Worm (Caenorhabditis elegans) whole organism, late embryonic: ENCODE measurements around the gene comt-4.

Experiments
- C08G9.2 ChIP-seq: sonication (generic microtip); optimal IDR thresholded peaks from 2 replicates; lab custom pipeline; 2016; ENCODE audit warnings: mild to moderate bottlenecking, missing genetic modification characterization, moderate library complexity, missing compliant biosample characterization
- C38D4.7 ChIP-seq: fragments of 200-800 bp; sonication (Bioruptor generic); optimal IDR thresholded peaks from 2 replicates; lab custom pipeline; 2018; ENCODE audit warnings: mild to moderate bottlenecking, missing genetic modification characterization, moderate library complexity, missing compliant biosample characterization
- K02D7.2 ChIP-seq: sonication (generic microtip); optimal IDR thresholded peaks from 2 replicates; lab custom pipeline; 2017; ENCODE audit warnings: mild to moderate bottlenecking, missing genetic modification characterization, missing compliant biosample characterization
- ahr-1 ChIP-seq: sonication (generic microtip); optimal IDR thresholded peaks from 2 replicates; lab custom pipeline; 2016; ENCODE audit warnings: missing genetic modification characterization, missing compliant biosample characterization
- ama-1 ChIP-seq: fragments of 150-350 bp; optimal IDR thresholded peaks from 2 replicates; lab custom pipeline; 2014
- ceh-14 ChIP-seq: sonication (generic microtip); optimal IDR thresholded peaks from 2 replicates; lab custom pipeline; 2016; ENCODE audit warnings: missing genotype, missing genetic modification characterization, missing compliant biosample characterization
- ceh-18 ChIP-seq: sonication (generic microtip); optimal IDR thresholded peaks from 2 replicates; lab custom pipeline; 2016; ENCODE audit warnings: missing genetic modification characterization, missing compliant biosample characterization
- ceh-30 ChIP-seq: fragments of 150-350 bp; optimal IDR thresholded peaks from 2 replicates; lab custom pipeline; 2014; ENCODE audit warnings: missing biosample characterization, missing genetic modification characterization
- ceh-31 ChIP-seq: sonication (generic microtip); optimal IDR thresholded peaks from 2 replicates; lab custom pipeline; 2016; ENCODE audit warnings: missing genetic modification characterization, missing compliant biosample characterization
- ceh-45 ChIP-seq: fragments of 200-800 bp; sonication (Bioruptor generic); IDR thresholded peaks from 2 replicates; pipeline ENCODE4 v1.3.6; 2022; ENCODE audit warnings: missing genetic modification reagents, missing genetic modification characterization, missing compliant biosample characterization
- ceh-6 ChIP-seq: fragments of 200-800 bp; sonication (Bioruptor generic); optimal IDR thresholded peaks from 2 replicates; lab custom pipeline; 2018; ENCODE audit warnings: mild to moderate bottlenecking, missing genetic modification characterization, missing compliant biosample characterization
- dmd-4 ChIP-seq: sonication (generic microtip); optimal IDR thresholded peaks from 2 replicates; lab custom pipeline; 2016; ENCODE audit warnings: borderline replicate concordance, missing genetic modification characterization, missing compliant biosample characterization
- eyg-1 ChIP-seq: sonication (generic microtip); optimal IDR thresholded peaks from 2 replicates; lab custom pipeline; 2016; ENCODE audit warnings: missing genotype, missing genetic modification characterization, missing compliant biosample characterization
- fax-1 ChIP-seq: sonication (generic microtip); optimal IDR thresholded peaks from 2 replicates; lab custom pipeline; 2016; ENCODE audit warnings: missing genotype, missing genetic modification characterization, missing compliant biosample characterization
- gmeb-2 ChIP-seq: sonication (generic microtip); optimal IDR thresholded peaks from 2 replicates; lab custom pipeline; 2016; ENCODE audit warnings: missing genetic modification characterization, inconsistent platforms, missing compliant biosample characterization
- hlh-6 ChIP-seq: sonication (generic microtip); optimal IDR thresholded peaks from 2 replicates; lab custom pipeline; 2016; ENCODE audit warnings: missing genotype, missing genetic modification characterization, missing compliant biosample characterization
- hlh-8 ChIP-seq: sonication (generic microtip); optimal IDR thresholded peaks from 2 replicates; lab custom pipeline; 2016; ENCODE audit warnings: missing genotype, missing genetic modification characterization, missing compliant biosample characterization
- lim-6 ChIP-seq: sonication (generic microtip); optimal IDR thresholded peaks from 2 replicates; lab custom pipeline; 2016; ENCODE audit warnings: missing genetic modification characterization, missing compliant biosample characterization
- madf-2 ChIP-seq: sonication (generic microtip); optimal IDR thresholded peaks from 2 replicates; lab custom pipeline; 2017; ENCODE audit warnings: missing genetic modification characterization, missing compliant biosample characterization
- mec-3 ChIP-seq: sonication (generic microtip); optimal IDR thresholded peaks from 2 replicates; lab custom pipeline; 2016; ENCODE audit warnings: borderline replicate concordance, missing genetic modification characterization, missing compliant biosample characterization
- nfya-1 ChIP-seq: sonication (generic microtip); optimal IDR thresholded peaks from 2 replicates; lab custom pipeline; 2017; ENCODE audit warnings: missing genetic modification characterization, mild to moderate bottlenecking, missing compliant biosample characterization, antibody characterized with exemption, moderate library complexity
- npax-4 ChIP-seq: sonication (generic microtip); optimal IDR thresholded peaks from 2 replicates; lab custom pipeline; 2016; ENCODE audit warnings: missing genetic modification characterization, missing compliant biosample characterization
- odd-2 ChIP-seq: sonication (generic microtip); optimal IDR thresholded peaks from 2 replicates; lab custom pipeline; 2017; ENCODE audit warnings: antibody characterized with exemption, mild to moderate bottlenecking, missing genetic modification characterization, missing compliant biosample characterization
- pag-3 ChIP-seq: sonication (generic microtip); optimal IDR thresholded peaks from 2 replicates; lab custom pipeline; 2016; ENCODE audit warnings: missing compliant biosample characterization, missing genetic modification characterization, borderline replicate concordance
- pax-1 ChIP-seq: fragments of 150-350 bp; optimal IDR thresholded peaks from 2 replicates; lab custom pipeline; 2014; ENCODE audit warnings: missing biosample characterization, missing genetic modification characterization
- pha-2 ChIP-seq: sonication (generic microtip); optimal IDR thresholded peaks from 2 replicates; lab custom pipeline; 2017; ENCODE audit warnings: mild to moderate bottlenecking, missing genetic modification characterization, missing compliant biosample characterization
- pqm-1 ChIP-seq: sonication (generic microtip); optimal IDR thresholded peaks from 2 replicates; lab custom pipeline; 2016; ENCODE audit warnings: missing genetic modification characterization, missing compliant biosample characterization
- pros-1 ChIP-seq: fragments of 150-350 bp; optimal IDR thresholded peaks from 2 replicates; lab custom pipeline; 2014; ENCODE audit warnings: missing biosample characterization, missing genetic modification reagents, missing genetic modification characterization
- rnt-1 ChIP-seq: sonication (generic microtip); optimal IDR thresholded peaks from 2 replicates; lab custom pipeline; 2016; ENCODE audit warnings: missing genetic modification characterization, missing compliant biosample characterization
- sox-2 ChIP-seq: fragments of 200-800 bp; sonication (Bioruptor generic); IDR thresholded peaks from 2 replicates; pipeline ENCODE4 v1.3.6; 2022; ENCODE audit warnings: missing genetic modification reagents, missing genetic modification characterization, missing compliant biosample characterization
- sox-4 ChIP-seq: sonication (generic microtip); optimal IDR thresholded peaks from 2 replicates; lab custom pipeline; 2017; ENCODE audit warnings: mild to moderate bottlenecking, missing genetic modification characterization, inconsistent platforms, missing compliant biosample characterization
- tbx-2 ChIP-seq: sonication (generic microtip); optimal IDR thresholded peaks from 2 replicates; lab custom pipeline; 2016; ENCODE audit warnings: missing genetic modification characterization, missing compliant biosample characterization
- ttx-3 ChIP-seq: sonication (generic microtip); optimal IDR thresholded peaks from 2 replicates; lab custom pipeline; 2016; ENCODE audit warnings: missing genetic modification reagents, missing genetic modification characterization, missing compliant biosample characterization
- unc-3 ChIP-seq, 2 experiments: fragments of 200-800 bp in 1 of 2; sonication (Bioruptor generic) in 1 of 2; sonication (generic microtip) in 1 of 2; conservative IDR thresholded peaks in 1 of 2; optimal IDR thresholded peaks in 1 of 2; 2 replicates each; pipeline versions ENCODE4 v1.3.6 to Lab custom; 2016 to 2022; ENCODE audit warnings: missing compliant biosample characterization in 2 of 2, missing genetic modification characterization in 2 of 2, missing genetic modification reagents in 1 of 2
- unc-55 ChIP-seq: sonication (generic microtip); optimal IDR thresholded peaks from 2 replicates; lab custom pipeline; 2017; ENCODE audit warnings: missing biosample characterization, missing genetic modification reagents, missing genetic modification characterization
- unc-86 ChIP-seq: sonication (generic microtip); optimal IDR thresholded peaks from 2 replicates; lab custom pipeline; 2016; ENCODE audit warnings: missing genetic modification characterization, missing compliant biosample characterization
- ztf-16 ChIP-seq: sonication (generic microtip); optimal IDR thresholded peaks from 2 replicates; lab custom pipeline; 2017; ENCODE audit warnings: missing genetic modification characterization, missing compliant biosample characterization

comt-4 gene

ce11 chrV:2050136-2050535 is at the start of gene comt-4:
TSS of gene comt-4 (minus strand) at chrV:2050185.
- TF ChIP-seq unc-55 (GFP tag; lab: Kevin White, UChicago) (no peak), npax-4 (tag; lab: Kevin White, UChicago) (no peak), ceh-6 (no peak), lim-6 (tag; lab: Kevin White, UChicago) (no peak), ceh-18 (no peak), pqm-1 (tag; lab: Kevin White, UChicago) (no peak), madf-2 (tag; lab: Kevin White, UChicago) (no peak), unc-86 (no peak), ama-1 (lab: Kevin White, UChicago) (no peak), sox-4 (tag; lab: Kevin White, UChicago) (no peak), fax-1 (tag; lab: Kevin White, UChicago) (no peak), gmeb-2 (tag; lab: Kevin White, UChicago) (no peak), rnt-1 (tag; lab: Kevin White, UChicago) (no peak), odd-2 (no peak)
- TF ChIP-seq, all 69 proteins: peak for 0

- no peak for TF ChIP-seq sox-2 (GFP tag; lab: Robert Waterston, UW)
- no peak for TF ChIP-seq pag-3 (tag; lab: Kevin White, UChicago)
- TF ChIP-seq K02D7.2: no peak
- TF ChIP-seq unc-3 (GFP tag; conservative IDR thresholded peaks at IDR 0.05; lab: Robert Waterston, UW): no peak
- no peak for TF ChIP-seq unc-3 (tag; optimal IDR thresholded peaks at IDR 0.05; lab: Kevin White, UChicago)
- no peak for TF ChIP-seq C08G9.2 (tag; lab: Kevin White, UChicago)
- TF ChIP-seq rnt-1 (tag; lab: Kevin White, UChicago): no peak
- no peak for TF ChIP-seq tbx-2
- no peak for TF ChIP-seq odd-2
Measured at ce11 chrV:2099040-2099439, 49.1 kb upstream of the comt-4 start, which contains the start of gene F36F12.7. TSS of gene F36F12.7 (plus strand) at chrV:2099340.

- TF ChIP-seq mec-3 (tag; lab: Kevin White, UChicago): no peak
- no peak for TF ChIP-seq eyg-1 (tag; lab: Kevin White, UChicago)
- TF ChIP-seq ztf-16 (tag; lab: Kevin White, UChicago): no peak
- no peak for TF ChIP-seq unc-3 (GFP tag; conservative IDR thresholded peaks at IDR 0.05; lab: Robert Waterston, UW)
- TF ChIP-seq unc-3 (tag; optimal IDR thresholded peaks at IDR 0.05; lab: Kevin White, UChicago): no peak
- no peak for TF ChIP-seq pax-1 (tag; lab: Kevin White, UChicago)
- no peak for TF ChIP-seq ttx-3 (tag; lab: Kevin White, UChicago)
- TF ChIP-seq hlh-6: no peak
- TF ChIP-seq odd-2: no peak
- no peak for TF ChIP-seq hlh-8
Measured at ce11 chrV:2097653-2098052, 47.7 kb upstream of the comt-4 start, which contains the start of gene clec-208. TSS of gene clec-208 (plus strand) at chrV:2097953.

ce11 chrV:2095772-2096171 is 45.8 kb upstream of the comt-4 start, which contains the start of gene clec-207:
TSS of gene clec-207 (plus strand) at chrV:2096072.
- no peak for TF ChIP-seq ceh-45
- TF ChIP-seq madf-2 (tag; lab: Kevin White, UChicago): no peak
- no peak for TF ChIP-seq ceh-6
- TF ChIP-seq pha-2 (tag; lab: Kevin White, UChicago): no peak
- no peak for TF ChIP-seq ceh-14 (tag; lab: Kevin White, UChicago)
- TF ChIP-seq ceh-30 (tag; lab: Kevin White, UChicago): no peak
- TF ChIP-seq fax-1 (tag; lab: Kevin White, UChicago): no peak
- no peak for TF ChIP-seq ceh-31 (tag; lab: Kevin White, UChicago)
- no peak for TF ChIP-seq ahr-1 (tag; lab: Kevin White, UChicago)
- no peak for TF ChIP-seq tbx-2
- TF ChIP-seq C38D4.7 (GFP tag; lab: Kevin White, UChicago): no peak
- TF ChIP-seq dmd-4 (tag; lab: Kevin White, UChicago): no peak
- no peak for TF ChIP-seq nfya-1 (tag; lab: Kevin White, UChicago)
- TF ChIP-seq pros-1 (tag; lab: Kevin White, UChicago): no peak
- no peak for TF ChIP-seq odd-2
- no peak for TF ChIP-seq sox-2 (GFP tag; lab: Robert Waterston, UW)
